Fruit fly (Drosophila melanogaster): ENCODE results near the gene CG12885.

DNA sequence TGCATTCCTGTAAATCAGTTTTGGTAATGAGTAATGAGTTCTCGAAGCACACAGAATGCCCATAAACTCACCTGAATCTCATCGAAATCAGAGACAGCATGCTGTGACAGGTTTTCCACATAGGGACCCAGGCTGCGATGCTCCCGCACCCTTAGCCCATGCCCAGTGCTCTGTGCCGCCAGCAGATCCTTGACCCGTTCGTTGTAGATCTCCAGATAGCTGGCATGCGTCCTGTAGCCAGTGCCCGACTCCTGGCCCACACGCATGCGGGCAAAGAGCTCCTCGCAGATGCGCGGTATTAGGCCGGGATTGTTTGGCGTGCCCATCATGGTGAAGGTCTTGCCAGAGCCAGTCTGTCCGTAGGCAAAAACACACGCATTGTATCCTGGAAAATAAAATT lies 32.0 kb downstream of the CG12885 start:
- no peak for TF ChIP-seq psq (optimal IDR thresholded peaks at IDR 0.05)
- no peak for TF ChIP-seq Sin3A (optimal IDR thresholded peaks at IDR 0.05)
- no peak for TF ChIP-seq insv (optimal IDR thresholded peaks at IDR 0.05)
- TF ChIP-seq Myc (optimal IDR thresholded peaks at IDR 0.05): no peak

All from Kc167 (cell line).